Worm (Caenorhabditis elegans) whole organism, L4 larva: ENCODE data around the gene F40F8.4.
A peak's percentile ranks its signal among the peaks of the same experiment; 100 is the strongest.

Experiments used
- F26F4.8 ChIP-seq: fragments of 200-800 bp; sonication (Bioruptor generic); conservative IDR thresholded peaks from 2 replicates; pipeline ENCODE4 v1.3.6; 2022; ENCODE audit warnings: missing genetic modification characterization, missing compliant biosample characterization
- F44E2.7 ChIP-seq: fragments of 200-800 bp; sonication (Bioruptor generic); IDR thresholded peaks from 2 replicates; pipeline ENCODE4 v2.1.2; 2022; ENCODE audit warnings: missing genetic modification characterization, missing compliant biosample characterization
- T20F7.1 ChIP-seq: fragments of 200-800 bp; sonication (Bioruptor generic); optimal IDR thresholded peaks from 2 replicates; lab custom pipeline; 2018; ENCODE audit warnings: mild to moderate bottlenecking, missing genetic modification characterization, missing compliant biosample characterization
- T26A8.4 ChIP-seq: fragments of 200-800 bp; sonication (Bioruptor generic); IDR thresholded peaks from 2 replicates; pipeline ENCODE4 v1.3.6; 2022; ENCODE audit warnings: missing genetic modification characterization, missing compliant biosample characterization
- Y105C5A.15 ChIP-seq: fragments of 200-800 bp; sonication (Bioruptor generic); IDR thresholded peaks from 2 replicates; pipeline ENCODE4 v1.3.6; 2022; ENCODE audit warnings: missing genetic modification characterization, missing compliant biosample characterization
- Y5F2A.4 ChIP-seq: fragments of 200-800 bp; sonication (Bioruptor generic); optimal IDR thresholded peaks from 2 replicates; lab custom pipeline; 2018; ENCODE audit warnings: mild to moderate bottlenecking, missing genetic modification characterization, missing compliant biosample characterization
- aly-2 ChIP-seq: sonication (generic microtip); optimal IDR thresholded peaks from 2 replicates; lab custom pipeline; 2018; ENCODE audit warnings: missing biosample characterization, missing genetic modification characterization
- attf-4 ChIP-seq: sonication (generic microtip); optimal IDR thresholded peaks from 3 replicates; lab custom pipeline; 2017; ENCODE audit warnings: missing biosample characterization, missing genetic modification characterization
- ceh-20 ChIP-seq: fragments of 200-800 bp; sonication (Bioruptor generic); IDR thresholded peaks from 2 replicates; pipeline ENCODE4 v1.3.6; 2022; ENCODE audit warnings: missing genetic modification reagents, missing genetic modification characterization, missing compliant biosample characterization
- ceh-62 ChIP-seq: sonication (generic microtip); optimal IDR thresholded peaks from 2 replicates; lab custom pipeline; 2017; ENCODE audit warnings: missing biosample characterization, missing genetic modification characterization
- ces-1 ChIP-seq: fragments of 150-350 bp; sonication (generic microtip); optimal IDR thresholded peaks from 4 replicates; lab custom pipeline; 2014; ENCODE audit warnings: missing biosample characterization, missing genetic modification reagents, missing genetic modification characterization
- cey-2 ChIP-seq: sonication (generic microtip); optimal IDR thresholded peaks from 3 replicates; lab custom pipeline; 2017; ENCODE audit warnings: missing genetic modification characterization, mild to moderate bottlenecking, missing compliant biosample characterization, antibody characterized with exemption, borderline replicate concordance; ENCODE audit not compliant: insufficient read depth
- ctbp-1 ChIP-seq: fragments of 200-800 bp; sonication (Bioruptor generic); IDR thresholded peaks from 2 replicates; pipeline ENCODE4 v1.3.6; 2022; ENCODE audit warnings: missing genetic modification reagents, missing genetic modification characterization, missing compliant biosample characterization
- daf-8 ChIP-seq: fragments of 200-800 bp; sonication (Bioruptor generic); IDR thresholded peaks from 2 replicates; pipeline ENCODE4 v1.3.6; 2022; ENCODE audit warnings: missing genetic modification characterization, missing compliant biosample characterization
- dmd-6 ChIP-seq: fragments of 200-800 bp; sonication (Bioruptor generic); IDR thresholded peaks from 2 replicates; pipeline ENCODE4 v1.3.6; 2022; ENCODE audit warnings: missing genetic modification reagents, missing genetic modification characterization, missing compliant biosample characterization
- dmd-8 ChIP-seq: fragments of 200-800 bp; sonication (Bioruptor generic); IDR thresholded peaks from 2 replicates; pipeline ENCODE4 v1.3.6; 2022; ENCODE audit warnings: missing genetic modification characterization, missing compliant biosample characterization
- dmd-9 ChIP-seq: fragments of 200-800 bp; sonication (Bioruptor generic); IDR thresholded peaks from 2 replicates; pipeline ENCODE4 v1.3.6; 2022; ENCODE audit warnings: missing genetic modification reagents, missing genetic modification characterization, missing compliant biosample characterization
- duxl-1 ChIP-seq: sonication (generic microtip); optimal IDR thresholded peaks from 2 replicates; lab custom pipeline; 2016; ENCODE audit warnings: mild to moderate bottlenecking, missing genetic modification characterization, moderate library complexity, missing compliant biosample characterization; ENCODE audit not compliant: poor library complexity
- egl-43 ChIP-seq: fragments of 200-800 bp; sonication (Bioruptor generic); IDR thresholded peaks from 2 replicates; pipeline ENCODE4 v1.3.6; 2022; ENCODE audit warnings: missing genetic modification reagents, missing genetic modification characterization, missing compliant biosample characterization
- fkh-10 ChIP-seq: fragments of 150-350 bp; optimal IDR thresholded peaks from 2 replicates; lab custom pipeline; 2014; ENCODE audit warnings: missing biosample characterization, missing genetic modification reagents, missing genetic modification characterization
- fos-1 ChIP-seq: fragments of 150-350 bp; optimal IDR thresholded peaks from 2 replicates; lab custom pipeline; 2014; ENCODE audit warnings: missing biosample characterization, missing genetic modification characterization
- hif-1 ChIP-seq, 2 experiments: sonication (generic microtip); optimal IDR thresholded peaks; 2 replicates each; lab custom pipeline; 2016 to 2017; ENCODE audit warnings: missing compliant biosample characterization in 2 of 2, missing genetic modification characterization in 2 of 2, missing genetic modification reagents in 2 of 2, missing genotype in 2 of 2, mild to moderate bottlenecking in 1 of 2
- hlh-30 ChIP-seq: sonication (generic microtip); optimal IDR thresholded peaks from 2 replicates; lab custom pipeline; 2017; ENCODE audit warnings: antibody characterized with exemption, mild to moderate bottlenecking, missing genetic modification characterization, missing compliant biosample characterization; ENCODE audit not compliant: insufficient read depth
- hmg-1.1 ChIP-seq: fragments of 200-800 bp; sonication (Bioruptor generic); IDR thresholded peaks from 2 replicates; pipeline ENCODE4 v1.3.6; 2022; ENCODE audit warnings: missing genetic modification reagents, missing genetic modification characterization, missing compliant biosample characterization
- lin-1 ChIP-seq: fragments of 200-800 bp; sonication (Bioruptor generic); IDR thresholded peaks from 2 replicates; pipeline ENCODE4 v1.3.6; 2022; ENCODE audit warnings: missing genetic modification reagents, missing genetic modification characterization, missing compliant biosample characterization
- lin-38 ChIP-seq: fragments of 200-800 bp; sonication (Bioruptor generic); IDR thresholded peaks from 2 replicates; pipeline ENCODE4 v1.3.6; 2022; ENCODE audit warnings: missing genetic modification reagents, missing genetic modification characterization, missing compliant biosample characterization
- lin-39 ChIP-seq: fragments of 150-350 bp; optimal IDR thresholded peaks from 2 replicates; lab custom pipeline; 2014; ENCODE audit warnings: missing biosample characterization, missing genetic modification reagents, missing genetic modification characterization
- madf-5 ChIP-seq, 2 experiments: fragments of 200-800 bp; sonication (Bioruptor generic); IDR thresholded peaks; 2 replicates each; pipeline ENCODE4 v1.3.6; 2022; ENCODE audit warnings: missing compliant biosample characterization in 2 of 2, missing genetic modification characterization in 2 of 2
- madf-9 ChIP-seq: fragments of 200-800 bp; sonication (Bioruptor generic); conservative IDR thresholded peaks from 2 replicates; pipeline ENCODE4 v1.3.6; 2022; ENCODE audit warnings: missing genetic modification reagents, missing genetic modification characterization, missing compliant biosample characterization
- mdl-1 ChIP-seq, 2 experiments: fragments of 150-350 bp in 1 of 2; sonication (generic microtip) in 1 of 2; optimal IDR thresholded peaks; 2 replicates each; lab custom pipeline; 2014 to 2017; ENCODE audit warnings: missing biosample characterization in 2 of 2, missing genetic modification characterization in 2 of 2
- mep-1 ChIP-seq: fragments of 150-350 bp; sonication (generic microtip); optimal IDR thresholded peaks from 3 replicates; lab custom pipeline; 2014; ENCODE audit warnings: missing biosample characterization, missing genetic modification characterization
- mxl-3 ChIP-seq: fragments of 200-800 bp; sonication (Bioruptor generic); optimal IDR thresholded peaks from 2 replicates; lab custom pipeline; 2018; ENCODE audit warnings: mild to moderate bottlenecking, missing genetic modification characterization, missing compliant biosample characterization
- nhr-10 ChIP-seq: fragments of 150-350 bp; optimal IDR thresholded peaks from 2 replicates; lab custom pipeline; 2014; ENCODE audit warnings: missing biosample characterization, missing genetic modification characterization
- nhr-102 ChIP-seq: sonication (generic microtip); optimal IDR thresholded peaks from 2 replicates; lab custom pipeline; 2016; ENCODE audit warnings: mild to moderate bottlenecking, missing genetic modification characterization, moderate library complexity, missing compliant biosample characterization
- nhr-237 ChIP-seq: sonication (generic microtip); optimal IDR thresholded peaks from 2 replicates; lab custom pipeline; 2017; ENCODE audit warnings: missing biosample characterization, missing genetic modification characterization
- nhr-25 ChIP-seq: sonication (generic microtip); optimal IDR thresholded peaks from 2 replicates; lab custom pipeline; 2017; ENCODE audit warnings: missing genetic modification characterization, mild to moderate bottlenecking, missing compliant biosample characterization, antibody characterized with exemption, moderate library complexity, borderline replicate concordance; ENCODE audit not compliant: insufficient read depth
- nhr-28 ChIP-seq: fragments of 150-350 bp; optimal IDR thresholded peaks from 2 replicates; lab custom pipeline; 2014; ENCODE audit warnings: missing biosample characterization, missing genetic modification characterization
- nhr-42 ChIP-seq: fragments of 200-800 bp; sonication (Bioruptor generic); IDR thresholded peaks from 2 replicates; pipeline ENCODE4 v1.3.6; 2022; ENCODE audit warnings: missing genetic modification characterization, missing compliant biosample characterization
- nhr-6 ChIP-seq: fragments of 150-350 bp; optimal IDR thresholded peaks from 2 replicates; lab custom pipeline; 2014; ENCODE audit warnings: missing biosample characterization, missing genetic modification characterization
- nhr-77 ChIP-seq: fragments of 150-350 bp; optimal IDR thresholded peaks from 2 replicates; lab custom pipeline; 2014; ENCODE audit warnings: missing biosample characterization, missing genetic modification characterization
- rbr-2 ChIP-seq: sonication (generic microtip); optimal IDR thresholded peaks from 2 replicates; lab custom pipeline; 2016; ENCODE audit warnings: missing genotype, missing genetic modification characterization, missing compliant biosample characterization
- saeg-2 ChIP-seq: fragments of 200-800 bp; sonication (Bioruptor generic); IDR thresholded peaks from 2 replicates; pipeline ENCODE4 v1.3.6; 2022; ENCODE audit warnings: missing genetic modification reagents, missing genetic modification characterization, missing compliant biosample characterization
- sdz-12 ChIP-seq: fragments of 200-800 bp; sonication (Bioruptor generic); optimal IDR thresholded peaks from 2 replicates; lab custom pipeline; 2018; ENCODE audit warnings: mild to moderate bottlenecking, missing genetic modification characterization, missing compliant biosample characterization
- spr-3 ChIP-seq: fragments of 200-800 bp; sonication (Bioruptor generic); optimal IDR thresholded peaks from 2 replicates; lab custom pipeline; 2018; ENCODE audit warnings: mild to moderate bottlenecking, missing genetic modification characterization, missing compliant biosample characterization
- unc-62 ChIP-seq, 3 experiments: fragments of 150-350 bp in 1 of 3; sonication (generic microtip); optimal IDR thresholded peaks in 2 of 3; peaks in 1 of 3; 1 replicate in 1 of 3; 2 replicates in 2 of 3; lab custom pipeline; 2014 to 2017; ENCODE audit warnings: missing biosample characterization in 3 of 3, missing genetic modification characterization in 3 of 3, missing genetic modification reagents in 3 of 3, missing genotype in 1 of 3
- vab-7 ChIP-seq: fragments of 200-800 bp; sonication (Bioruptor generic); IDR thresholded peaks from 2 replicates; pipeline ENCODE4 v1.3.6; 2022; ENCODE audit warnings: missing genetic modification reagents, missing genetic modification characterization, missing compliant biosample characterization
- zag-1 ChIP-seq: fragments of 150-350 bp; optimal IDR thresholded peaks from 2 replicates; lab custom pipeline; 2014; ENCODE audit warnings: missing biosample characterization, missing genetic modification characterization
- zip-2 ChIP-seq: fragments of 150-350 bp; optimal IDR thresholded peaks from 2 replicates; lab custom pipeline; 2014; ENCODE audit warnings: missing biosample characterization, missing genetic modification characterization
- ztf-11 ChIP-seq: fragments of 150-350 bp; optimal IDR thresholded peaks from 2 replicates; lab custom pipeline; 2014; ENCODE audit warnings: missing biosample characterization, missing genetic modification characterization
- ztf-7 ChIP-seq: fragments of 150-350 bp; optimal IDR thresholded peaks from 2 replicates; lab custom pipeline; 2014; ENCODE audit warnings: missing biosample characterization, missing genetic modification characterization

F40F8.4 gene

DNA sequence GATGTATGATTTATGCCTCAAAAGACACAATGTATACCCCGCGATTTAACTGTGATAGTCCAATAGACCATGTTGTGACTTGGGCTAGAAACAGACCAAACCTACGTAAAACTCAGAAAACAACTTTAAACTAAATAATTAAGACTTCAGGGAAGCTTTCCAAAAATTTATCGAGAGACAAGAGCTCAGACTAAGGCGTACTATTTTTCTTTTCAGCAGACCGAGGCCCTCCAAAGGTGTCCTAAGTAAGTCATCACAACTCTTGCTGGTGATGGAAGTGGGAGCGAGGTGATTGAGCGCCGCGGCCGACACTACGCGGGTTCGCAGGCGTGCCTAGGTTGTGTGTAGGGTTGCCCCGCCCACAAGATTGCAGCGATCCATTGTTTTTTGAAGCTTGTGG lies 27.0 kb upstream of the F40F8.4 start (continued):
- TF ChIP-seq nhr-77 (tag; lab: Kevin White, UChicago) (no peak), hmg-1.1 (GFP tag; lab: Robert Waterston, UW) (peak; percentile 60; the same call in 1 of the 2 replicates), dmd-9 (GFP tag; lab: Robert Waterston, UW) (no peak), ctbp-1 (GFP tag; lab: Robert Waterston, UW) (0 out of 2 replicates have a peak, but pooled peaks have one; percentile 32), zag-1 (tag; lab: Kevin White, UChicago) (no peak), dmd-8 (GFP tag; lab: Robert Waterston, UW) (0 out of 2 replicates have a peak, but pooled peaks have one; percentile 26), ztf-11 (tag; lab: Kevin White, UChicago) (no peak), rbr-2 (tag; lab: Kevin White, UChicago) (peak; percentile 58), zip-2 (no peak), ces-1 (GFP tag; lab: Kevin White, UChicago) (no peak), F26F4.8 (no peak), nhr-102 (tag; lab: Kevin White, UChicago) (peak; percentile 81), egl-43 (GFP tag; lab: Robert Waterston, UW) (peak; percentile 85), madf-5 (GFP tag; IDR thresholded peaks at IDR 0.05; lab: Robert Waterston, UW) (no peak), ceh-20 (GFP tag; lab: Robert Waterston, UW) (no peak), F44E2.7 (no peak), duxl-1 (tag; lab: Kevin White, UChicago) (peak; percentile 55), saeg-2 (GFP tag; lab: Robert Waterston, UW) (0 out of 2 replicates have a peak, but pooled peaks have one; percentile 47), mep-1 (tag; lab: Kevin White, UChicago) (peak; percentile 81), fkh-10 (GFP tag; lab: Kevin White, UChicago) (no peak), nhr-10 (no peak), ceh-62 (tag; lab: Kevin White, UChicago) (no peak), nhr-42 (GFP tag; lab: Robert Waterston, UW) (peak; percentile 79), nhr-28 (tag; lab: Kevin White, UChicago) (no peak), Y105C5A.15 (GFP tag; lab: Robert Waterston, UW) (0 out of 2 replicates have a peak, but pooled peaks have one; percentile 78), vab-7 (GFP tag; lab: Robert Waterston, UW) (peak; percentile 58), aly-2 (tag; lab: Kevin White, UChicago) (peak; percentile 15), lin-39 (tag; lab: Kevin White, UChicago) (no peak), nhr-6 (tag; lab: Kevin White, UChicago) (peak; percentile 28), nhr-25 (tag; lab: Kevin White, UChicago) (peak; percentile 73), daf-8 (GFP tag; lab: Robert Waterston, UW) (no peak), T20F7.1 (no peak), mxl-3 (GFP tag; lab: Kevin White, UChicago) (peak; percentile 41), fos-1 (no peak), nhr-237 (tag; lab: Kevin White, UChicago) (no peak), ztf-7 (tag; lab: Kevin White, UChicago) (no peak), unc-62 (GFP tag; optimal IDR thresholded peaks at IDR 0.05 in 1 of 2; lab: Kevin White, UChicago) (no peak), unc-62 (tag; optimal IDR thresholded peaks at IDR 0.05; lab: Kevin White, UChicago) (no peak), dmd-6 (GFP tag; lab: Robert Waterston, UW) (peak; percentile 50), hlh-30 (peak; percentile 84), mdl-1 (tag; optimal IDR thresholded peaks at IDR 0.05; lab: Kevin White, UChicago) (peak; percentile 13 to 24), lin-1 (peak; percentile 46; the same call in 1 of the 2 replicates), Y5F2A.4 (GFP tag; lab: Kevin White, UChicago) (no peak), T26A8.4 (peak; percentile 92), cey-2 (tag; lab: Kevin White, UChicago) (no peak), spr-3 (GFP tag; lab: Kevin White, UChicago) (peak; percentile 55), hif-1 (tag; optimal IDR thresholded peaks at IDR 0.05; lab: Kevin White, UChicago) (peak in 1 of 2 experiments; percentile 11), sdz-12 (GFP tag; lab: Kevin White, UChicago) (peak; percentile 62), lin-38 (peak; percentile 90), attf-4 (tag; lab: Kevin White, UChicago) (no peak), madf-9 (GFP tag; lab: Robert Waterston, UW) (peak; percentile 26; the same call in 1 of the 2 replicates)
